Worm (Caenorhabditis elegans): ENCODE results near the gene ZK856.19.

Gene ZK856.19

ce11 chrV:10168870-10169269, 35.8 kb downstream of the ZK856.19 start:
- TF ChIP-seq ama-1 (optimal IDR thresholded peaks at IDR 0.05) (no peak), hnd-1 (tag; optimal IDR thresholded peaks at IDR 0.05) (no peak), F13C5.2 (tag; optimal IDR thresholded peaks at IDR 0.05) (no peak), sea-1 (GFP tag; conservative IDR thresholded peaks at IDR 0.05) (no peak), hmg-4 (GFP tag; optimal IDR thresholded peaks at IDR 0.05) (no peak), hmbx-1 (tag; optimal IDR thresholded peaks at IDR 0.05) (no peak), tbx-11 (GFP tag; IDR thresholded peaks at IDR 0.05) (no peak), ceh-36 (tag; optimal IDR thresholded peaks at IDR 0.05) (no peak), tbx-37 (GFP tag; conservative IDR thresholded peaks at IDR 0.05) (no peak), flt-1 (GFP tag; IDR thresholded peaks at IDR 0.05) (no peak), ceh-13 (GFP tag; optimal IDR thresholded peaks at IDR 0.05) (no peak), B0310.2 (tag; optimal IDR thresholded peaks at IDR 0.05) (no peak)

ce11 chrV:10166368-10166767, 38.3 kb downstream of the ZK856.19 start, which contains the start of gene C51E3.6:
C51E3.6 (minus strand) TSS chrV:10166468.
- no peak for TF ChIP-seq ceh-13 (GFP tag; optimal IDR thresholded peaks at IDR 0.05)
- TF ChIP-seq ceh-36 (tag; optimal IDR thresholded peaks at IDR 0.05), result no peak
- TF ChIP-seq scrt-1 (GFP tag; IDR thresholded peaks at IDR 0.05), result no peak
- no peak for TF ChIP-seq sea-1 (GFP tag; conservative IDR thresholded peaks at IDR 0.05)
- TF ChIP-seq hmg-4 (GFP tag; optimal IDR thresholded peaks at IDR 0.05), result no peak
- TF ChIP-seq tra-4 (tag; optimal IDR thresholded peaks at IDR 0.05), result no peak
- TF ChIP-seq tbx-11 (GFP tag; IDR thresholded peaks at IDR 0.05), result no peak
- no peak for TF ChIP-seq B0310.2 (tag; optimal IDR thresholded peaks at IDR 0.05)
- TF ChIP-seq ama-1 (optimal IDR thresholded peaks at IDR 0.05), result no peak
- no peak for TF ChIP-seq F13C5.2 (tag; optimal IDR thresholded peaks at IDR 0.05)
- no peak for TF ChIP-seq pes-1 (GFP tag; IDR thresholded peaks at IDR 0.05)
- no peak for TF ChIP-seq ets-7 (tag; optimal IDR thresholded peaks at IDR 0.05)
- TF ChIP-seq hnd-1 (tag; optimal IDR thresholded peaks at IDR 0.05), result no peak
- TF ChIP-seq hmbx-1 (tag; optimal IDR thresholded peaks at IDR 0.05), result no peak
- no peak for TF ChIP-seq aly-1 (tag; optimal IDR thresholded peaks at IDR 0.05)
- TF ChIP-seq tbx-37 (GFP tag; conservative IDR thresholded peaks at IDR 0.05), result no peak

- TF ChIP-seq hmbx-1 (tag; optimal IDR thresholded peaks at IDR 0.05) (no peak), ets-7 (tag; optimal IDR thresholded peaks at IDR 0.05) (no peak), ama-1 (optimal IDR thresholded peaks at IDR 0.05) (no peak), hmg-4 (GFP tag; optimal IDR thresholded peaks at IDR 0.05) (no peak), ceh-13 (GFP tag; optimal IDR thresholded peaks at IDR 0.05) (no peak), hnd-1 (tag; optimal IDR thresholded peaks at IDR 0.05) (no peak), sea-1 (GFP tag; conservative IDR thresholded peaks at IDR 0.05) (no peak), scrt-1 (GFP tag; IDR thresholded peaks at IDR 0.05) (no peak), B0310.2 (tag; optimal IDR thresholded peaks at IDR 0.05) (no peak), ceh-36 (tag; optimal IDR thresholded peaks at IDR 0.05) (no peak)
Measured at ce11 chrV:10160954-10161353, 43.8 kb downstream of the ZK856.19 start, which contains the start of gene C51E3.10. C51E3.10 (minus strand) TSS chrV:10161134.

- TF ChIP-seq tbx-11 (GFP tag; IDR thresholded peaks at IDR 0.05) (no peak), tbx-37 (GFP tag; conservative IDR thresholded peaks at IDR 0.05) (no peak), ets-7 (tag; optimal IDR thresholded peaks at IDR 0.05) (no peak), ceh-36 (tag; optimal IDR thresholded peaks at IDR 0.05) (no peak), scrt-1 (GFP tag; IDR thresholded peaks at IDR 0.05) (no peak), hmbx-1 (tag; optimal IDR thresholded peaks at IDR 0.05) (no peak), flt-1 (GFP tag; IDR thresholded peaks at IDR 0.05) (no peak), hnd-1 (tag; optimal IDR thresholded peaks at IDR 0.05) (no peak), ama-1 (optimal IDR thresholded peaks at IDR 0.05) (no peak), aly-1 (tag; optimal IDR thresholded peaks at IDR 0.05) (no peak)
Measured at ce11 chrV:10159972-10160371, 44.7 kb downstream of the ZK856.19 start.

ce11 chrV:10158528-10158927, 46.2 kb downstream of the ZK856.19 start, which contains the start of gene srsx-30:
srsx-30 (plus strand) TSS chrV:10158828.
- TF ChIP-seq hnd-1 (tag; optimal IDR thresholded peaks at IDR 0.05) (no peak), hmbx-1 (tag; optimal IDR thresholded peaks at IDR 0.05) (no peak), scrt-1 (GFP tag; IDR thresholded peaks at IDR 0.05) (no peak), tbx-37 (GFP tag; conservative IDR thresholded peaks at IDR 0.05) (no peak), ama-1 (optimal IDR thresholded peaks at IDR 0.05) (no peak), ceh-13 (GFP tag; optimal IDR thresholded peaks at IDR 0.05) (no peak), ceh-36 (tag; optimal IDR thresholded peaks at IDR 0.05) (no peak), flt-1 (GFP tag; IDR thresholded peaks at IDR 0.05) (no peak), tra-4 (tag; optimal IDR thresholded peaks at IDR 0.05) (no peak), pes-1 (GFP tag; IDR thresholded peaks at IDR 0.05) (no peak), sea-1 (GFP tag; conservative IDR thresholded peaks at IDR 0.05) (no peak), aly-1 (tag; optimal IDR thresholded peaks at IDR 0.05) (no peak), F13C5.2 (tag; optimal IDR thresholded peaks at IDR 0.05) (no peak), B0310.2 (tag; optimal IDR thresholded peaks at IDR 0.05) (no peak), ets-7 (tag; optimal IDR thresholded peaks at IDR 0.05) (no peak), hmg-4 (GFP tag; optimal IDR thresholded peaks at IDR 0.05) (no peak), tbx-11 (GFP tag; IDR thresholded peaks at IDR 0.05) (no peak)

All from whole organism, early embryonic.